Worm (Caenorhabditis elegans) whole organism, young adult: ENCODE results near the gene Y54G11A.3.

Experiments
- B0261.1 ChIP-seq: sonication (generic microtip); optimal IDR thresholded peaks from 2 replicates; lab custom pipeline; 2016; ENCODE audit warnings: mild to moderate bottlenecking, missing genetic modification characterization, moderate library complexity, missing compliant biosample characterization
- bed-1 ChIP-seq: fragments of 200-800 bp; sonication (Bioruptor generic); IDR thresholded peaks from 2 replicates; pipeline ENCODE4 v1.3.6; 2022; ENCODE audit warnings: missing genetic modification reagents, missing genetic modification characterization, missing compliant biosample characterization
- dpl-1 ChIP-seq: fragments of 150-350 bp; optimal IDR thresholded peaks from 2 replicates; lab custom pipeline; 2014; ENCODE audit warnings: missing biosample characterization, missing genetic modification reagents, missing genetic modification characterization
- hmg-1.2 ChIP-seq: fragments of 200-800 bp; sonication (Bioruptor generic); IDR thresholded peaks from 2 replicates; pipeline ENCODE4 v1.3.6; 2022; ENCODE audit warnings: missing genetic modification reagents, missing genetic modification characterization, missing compliant biosample characterization
- let-526 ChIP-seq: fragments of 200-800 bp; sonication (Bioruptor generic); IDR thresholded peaks from 2 replicates; pipeline ENCODE4 v1.3.6; 2022; ENCODE audit warnings: missing genetic modification reagents, missing genetic modification characterization, missing compliant biosample characterization
- lin-26 ChIP-seq: fragments of 200-800 bp; sonication (Bioruptor generic); IDR thresholded peaks from 2 replicates; pipeline ENCODE4 v1.3.6; 2022; ENCODE audit warnings: missing genetic modification reagents, missing genetic modification characterization, missing compliant biosample characterization
- lin-40 ChIP-seq: sonication (generic microtip); optimal IDR thresholded peaks from 2 replicates; lab custom pipeline; 2016; ENCODE audit warnings: missing genetic modification characterization, mild to moderate bottlenecking, missing compliant biosample characterization, missing genotype, missing genetic modification reagents
- sdz-38 ChIP-seq: sonication (generic microtip); optimal IDR thresholded peaks from 2 replicates; lab custom pipeline; 2016; ENCODE audit warnings: missing genotype, missing genetic modification characterization, missing compliant biosample characterization
- snpc-4 ChIP-seq, 5 experiments: fragments of 150-350 bp in 1 of 5; sonication (generic microtip) in 4 of 5; optimal IDR thresholded peaks; 2 replicates each; lab custom pipeline; 2014 to 2018; ENCODE audit warnings: missing genetic modification characterization in 5 of 5, missing biosample characterization in 3 of 5, antibody characterized with exemption in 2 of 5, mild to moderate bottlenecking in 2 of 5, missing compliant biosample characterization in 2 of 5, missing genotype in 2 of 5, moderate library complexity in 2 of 5, missing genetic modification reagents in 1 of 5
- unc-130 ChIP-seq: sonication (generic microtip); optimal IDR thresholded peaks from 2 replicates; lab custom pipeline; 2016; ENCODE audit warnings: missing genetic modification reagents, missing genetic modification characterization, missing compliant biosample characterization
- ztf-18 ChIP-seq: sonication (generic microtip); optimal IDR thresholded peaks from 2 replicates; lab custom pipeline; 2016; ENCODE audit warnings: missing genotype, mild to moderate bottlenecking, missing genetic modification characterization, missing compliant biosample characterization

DNA sequence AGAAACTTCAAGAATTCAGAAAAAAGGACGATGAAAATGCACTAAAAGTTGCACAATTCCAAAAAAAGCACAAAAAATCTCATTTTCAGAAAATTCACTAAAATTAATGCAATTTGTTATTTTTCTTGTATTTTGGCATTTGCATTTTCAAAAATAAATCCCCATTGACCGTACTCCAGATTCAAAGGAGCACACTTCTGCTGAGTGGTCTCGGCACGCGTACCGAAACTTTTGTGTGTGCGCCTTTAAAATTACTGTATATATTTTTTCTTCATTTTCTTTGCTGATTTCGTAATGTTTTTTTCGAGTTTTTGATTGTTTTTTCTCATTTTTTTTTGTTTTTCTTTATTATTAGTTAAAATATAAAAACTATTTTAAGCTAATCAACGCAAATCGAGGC lies 35.8 kb downstream of the Y54G11A.3 start:
- TF ChIP-seq lin-40 (no peak), lin-26 (GFP tag; lab: Robert Waterston, UW) (no peak), let-526 (GFP tag; lab: Robert Waterston, UW) (no peak), hmg-1.2 (GFP tag; lab: Robert Waterston, UW) (no peak), snpc-4 (GFP tag; optimal IDR thresholded peaks at IDR 0.05; lab: Kevin White, UChicago) (no peak), snpc-4 (tag; optimal IDR thresholded peaks at IDR 0.05; lab: Kevin White, UChicago) (no peak), sdz-38 (tag; lab: Kevin White, UChicago) (no peak), dpl-1 (GFP tag; lab: Kevin White, UChicago) (no peak), bed-1 (GFP tag; lab: Robert Waterston, UW) (no peak), ztf-18 (tag; lab: Kevin White, UChicago) (no peak), B0261.1 (tag; lab: Kevin White, UChicago) (no peak), unc-130 (no peak)
